Worm (Caenorhabditis elegans) whole organism, L4 larva: Measurements from ENCODE around the gene F55A11.1.

Experiments
- T20F7.1 ChIP-seq: fragments of 200-800 bp; sonication (Bioruptor generic); optimal IDR thresholded peaks from 2 replicates; lab custom pipeline; 2018; ENCODE audit warnings: mild to moderate bottlenecking, missing genetic modification characterization, missing compliant biosample characterization
- T26A8.4 ChIP-seq: fragments of 200-800 bp; sonication (Bioruptor generic); IDR thresholded peaks from 2 replicates; pipeline ENCODE4 v1.3.6; 2022; ENCODE audit warnings: missing genetic modification characterization, missing compliant biosample characterization
- ZK337.2 ChIP-seq: fragments of 200-800 bp; sonication (Bioruptor generic); IDR thresholded peaks from 2 replicates; pipeline ENCODE4 v1.3.6; 2022; ENCODE audit warnings: missing genetic modification reagents, missing genetic modification characterization, missing compliant biosample characterization
- aha-1 ChIP-seq: fragments of 150-350 bp; peaks from one replicate; lab custom pipeline; 2014; ENCODE audit warnings: missing biosample characterization, missing genetic modification characterization
- arid-1 ChIP-seq: fragments of 200-800 bp; sonication (Bioruptor generic); conservative IDR thresholded peaks from 2 replicates; pipeline ENCODE4 v1.3.6; 2022; ENCODE audit warnings: missing genetic modification reagents, missing genetic modification characterization, missing compliant biosample characterization
- ceh-32 ChIP-seq: sonication (generic microtip); optimal IDR thresholded peaks from 2 replicates; lab custom pipeline; 2016; ENCODE audit warnings: mild to moderate bottlenecking, missing genetic modification characterization, missing compliant biosample characterization; ENCODE audit not compliant: poor library complexity
- ceh-44 ChIP-seq: fragments of 200-800 bp; sonication (Bioruptor generic); IDR thresholded peaks from 2 replicates; pipeline ENCODE4 v1.3.6; 2022; ENCODE audit warnings: missing genetic modification reagents, missing genetic modification characterization, missing compliant biosample characterization
- ceh-82 ChIP-seq: sonication (generic microtip); optimal IDR thresholded peaks from 2 replicates; lab custom pipeline; 2017; ENCODE audit warnings: missing biosample characterization, missing genetic modification characterization
- ces-1 ChIP-seq: fragments of 150-350 bp; sonication (generic microtip); optimal IDR thresholded peaks from 4 replicates; lab custom pipeline; 2014; ENCODE audit warnings: missing biosample characterization, missing genetic modification reagents, missing genetic modification characterization
- ctbp-1 ChIP-seq: fragments of 200-800 bp; sonication (Bioruptor generic); IDR thresholded peaks from 2 replicates; pipeline ENCODE4 v1.3.6; 2022; ENCODE audit warnings: missing genetic modification reagents, missing genetic modification characterization, missing compliant biosample characterization
- daf-12 ChIP-seq: fragments of 150-350 bp; optimal IDR thresholded peaks from 2 replicates; lab custom pipeline; 2014; ENCODE audit warnings: missing biosample characterization, missing genetic modification reagents, missing genetic modification characterization
- dmd-6 ChIP-seq: fragments of 200-800 bp; sonication (Bioruptor generic); IDR thresholded peaks from 2 replicates; pipeline ENCODE4 v1.3.6; 2022; ENCODE audit warnings: missing genetic modification reagents, missing genetic modification characterization, missing compliant biosample characterization
- dmd-8 ChIP-seq: fragments of 200-800 bp; sonication (Bioruptor generic); IDR thresholded peaks from 2 replicates; pipeline ENCODE4 v1.3.6; 2022; ENCODE audit warnings: missing genetic modification characterization, missing compliant biosample characterization
- dpl-1 ChIP-seq: fragments of 150-350 bp; optimal IDR thresholded peaks from 2 replicates; lab custom pipeline; 2014; ENCODE audit warnings: missing biosample characterization, missing genetic modification reagents, missing genetic modification characterization
- dve-1 ChIP-seq: sonication (generic microtip); optimal IDR thresholded peaks from 2 replicates; lab custom pipeline; 2017; ENCODE audit warnings: antibody characterized with exemption, mild to moderate bottlenecking, missing genetic modification characterization, missing compliant biosample characterization; ENCODE audit not compliant: insufficient read depth
- gei-8 ChIP-seq: fragments of 200-800 bp; sonication (Bioruptor generic); optimal IDR thresholded peaks from 2 replicates; lab custom pipeline; 2018; ENCODE audit warnings: mild to moderate bottlenecking, missing genetic modification characterization, missing compliant biosample characterization
- hlh-11 ChIP-seq: fragments of 200-800 bp; sonication (Bioruptor generic); optimal IDR thresholded peaks from 2 replicates; lab custom pipeline; 2018; ENCODE audit warnings: mild to moderate bottlenecking, missing genetic modification characterization, missing compliant biosample characterization
- hlh-30 ChIP-seq: sonication (generic microtip); optimal IDR thresholded peaks from 2 replicates; lab custom pipeline; 2017; ENCODE audit warnings: antibody characterized with exemption, mild to moderate bottlenecking, missing genetic modification characterization, missing compliant biosample characterization; ENCODE audit not compliant: insufficient read depth
- hmg-1.1 ChIP-seq: fragments of 200-800 bp; sonication (Bioruptor generic); IDR thresholded peaks from 2 replicates; pipeline ENCODE4 v1.3.6; 2022; ENCODE audit warnings: missing genetic modification reagents, missing genetic modification characterization, missing compliant biosample characterization
- lin-1 ChIP-seq: fragments of 200-800 bp; sonication (Bioruptor generic); IDR thresholded peaks from 2 replicates; pipeline ENCODE4 v1.3.6; 2022; ENCODE audit warnings: missing genetic modification reagents, missing genetic modification characterization, missing compliant biosample characterization
- lir-3 ChIP-seq: sonication (generic microtip); optimal IDR thresholded peaks from 2 replicates; lab custom pipeline; 2016; ENCODE audit warnings: mild to moderate bottlenecking, missing genetic modification characterization, missing compliant biosample characterization
- lsy-2 ChIP-seq, 2 experiments: fragments of 150-350 bp in 1 of 2; sonication (generic microtip) in 1 of 2; optimal IDR thresholded peaks; 2 replicates each; lab custom pipeline; 2014 to 2017; ENCODE audit warnings: missing biosample characterization in 2 of 2, missing genetic modification characterization in 2 of 2
- mdl-1 ChIP-seq, 2 experiments: fragments of 150-350 bp in 1 of 2; sonication (generic microtip) in 1 of 2; optimal IDR thresholded peaks; 2 replicates each; lab custom pipeline; 2014 to 2017; ENCODE audit warnings: missing biosample characterization in 2 of 2, missing genetic modification characterization in 2 of 2
- mdt-29 ChIP-seq: fragments of 200-800 bp; sonication (Bioruptor generic); IDR thresholded peaks from 2 replicates; pipeline ENCODE4 v1.3.6; 2022; ENCODE audit warnings: missing genetic modification reagents, missing genetic modification characterization, missing compliant biosample characterization
- mxl-2 ChIP-seq: fragments of 200-800 bp; sonication (Bioruptor generic); conservative IDR thresholded peaks from 2 replicates; pipeline ENCODE4 v1.3.6; 2022; ENCODE audit warnings: missing genetic modification reagents, missing genetic modification characterization, missing compliant biosample characterization
- mxl-3 ChIP-seq: fragments of 200-800 bp; sonication (Bioruptor generic); optimal IDR thresholded peaks from 2 replicates; lab custom pipeline; 2018; ENCODE audit warnings: mild to moderate bottlenecking, missing genetic modification characterization, missing compliant biosample characterization
- nhr-10 ChIP-seq: fragments of 150-350 bp; optimal IDR thresholded peaks from 2 replicates; lab custom pipeline; 2014; ENCODE audit warnings: missing biosample characterization, missing genetic modification characterization
- nhr-237 ChIP-seq: sonication (generic microtip); optimal IDR thresholded peaks from 2 replicates; lab custom pipeline; 2017; ENCODE audit warnings: missing biosample characterization, missing genetic modification characterization
- nhr-28 ChIP-seq: fragments of 150-350 bp; optimal IDR thresholded peaks from 2 replicates; lab custom pipeline; 2014; ENCODE audit warnings: missing biosample characterization, missing genetic modification characterization
- nhr-42 ChIP-seq: fragments of 200-800 bp; sonication (Bioruptor generic); IDR thresholded peaks from 2 replicates; pipeline ENCODE4 v1.3.6; 2022; ENCODE audit warnings: missing genetic modification characterization, missing compliant biosample characterization
- nhr-48 ChIP-seq: sonication (generic microtip); optimal IDR thresholded peaks from 2 replicates; lab custom pipeline; 2016; ENCODE audit warnings: mild to moderate bottlenecking, missing genetic modification characterization, missing compliant biosample characterization
- nhr-76 ChIP-seq: fragments of 150-350 bp; optimal IDR thresholded peaks from 2 replicates; lab custom pipeline; 2014; ENCODE audit warnings: missing biosample characterization, missing genetic modification characterization
- nhr-77 ChIP-seq: fragments of 150-350 bp; optimal IDR thresholded peaks from 2 replicates; lab custom pipeline; 2014; ENCODE audit warnings: missing biosample characterization, missing genetic modification characterization
- sdz-12 ChIP-seq: fragments of 200-800 bp; sonication (Bioruptor generic); optimal IDR thresholded peaks from 2 replicates; lab custom pipeline; 2018; ENCODE audit warnings: mild to moderate bottlenecking, missing genetic modification characterization, missing compliant biosample characterization
- set-16 ChIP-seq: fragments of 200-800 bp; sonication (Bioruptor generic); IDR thresholded peaks from 2 replicates; pipeline ENCODE4 v1.3.6; 2022; ENCODE audit warnings: missing genetic modification reagents, missing genetic modification characterization, missing compliant biosample characterization
- skn-1 ChIP-seq: fragments of 150-350 bp; optimal IDR thresholded peaks from 2 replicates; lab custom pipeline; 2014; ENCODE audit warnings: missing biosample characterization, missing genetic modification characterization
- spr-3 ChIP-seq: fragments of 200-800 bp; sonication (Bioruptor generic); optimal IDR thresholded peaks from 2 replicates; lab custom pipeline; 2018; ENCODE audit warnings: mild to moderate bottlenecking, missing genetic modification characterization, missing compliant biosample characterization
- unc-62 ChIP-seq, 3 experiments: fragments of 150-350 bp in 1 of 3; sonication (generic microtip); optimal IDR thresholded peaks in 2 of 3; peaks in 1 of 3; 1 replicate in 1 of 3; 2 replicates in 2 of 3; lab custom pipeline; 2014 to 2017; ENCODE audit warnings: missing biosample characterization in 3 of 3, missing genetic modification characterization in 3 of 3, missing genetic modification reagents in 3 of 3, missing genotype in 1 of 3
- vab-7 ChIP-seq: fragments of 200-800 bp; sonication (Bioruptor generic); IDR thresholded peaks from 2 replicates; pipeline ENCODE4 v1.3.6; 2022; ENCODE audit warnings: missing genetic modification reagents, missing genetic modification characterization, missing compliant biosample characterization
- zfp-2 ChIP-seq: sonication (generic microtip); optimal IDR thresholded peaks from 2 replicates; lab custom pipeline; 2016; ENCODE audit warnings: mild to moderate bottlenecking, missing genetic modification characterization, missing compliant biosample characterization
- zip-11 ChIP-seq: fragments of 200-800 bp; sonication (Bioruptor generic); IDR thresholded peaks from 2 replicates; pipeline ENCODE4 v1.3.6; 2022; ENCODE audit warnings: missing genetic modification characterization, missing compliant biosample characterization
- zip-2 ChIP-seq: fragments of 150-350 bp; optimal IDR thresholded peaks from 2 replicates; lab custom pipeline; 2014; ENCODE audit warnings: missing biosample characterization, missing genetic modification characterization

Gene F55A11.1

ce11 chrV:11751480-11751879, 12.7 kb downstream of the F55A11.1 start:
- TF ChIP-seq hmg-1.1 (GFP tag; lab: Robert Waterston, UW) (no peak), set-16 (no peak), lin-1 (GFP tag; lab: Robert Waterston, UW) (no peak), dve-1 (tag; lab: Kevin White, UChicago) (no peak), unc-62 (GFP tag; optimal IDR thresholded peaks at IDR 0.05 in 1 of 2; lab: Kevin White, UChicago) (no peak), unc-62 (tag; optimal IDR thresholded peaks at IDR 0.05; lab: Kevin White, UChicago) (no peak), ceh-82 (no peak), dpl-1 (GFP tag; lab: Kevin White, UChicago) (no peak), nhr-237 (tag; lab: Kevin White, UChicago) (no peak), mxl-2 (no peak), zfp-2 (tag; lab: Kevin White, UChicago) (no peak), spr-3 (GFP tag; lab: Kevin White, UChicago) (no peak), mdt-29 (GFP tag; lab: Robert Waterston, UW) (no peak), ctbp-1 (GFP tag; lab: Robert Waterston, UW) (no peak), nhr-48 (tag; lab: Kevin White, UChicago) (no peak), skn-1 (no peak), ceh-44 (GFP tag; lab: Robert Waterston, UW) (no peak), ces-1 (GFP tag; lab: Kevin White, UChicago) (no peak)

ce11 chrV:11741078-11741477, 23.1 kb downstream of the F55A11.1 start:
- TF ChIP-seq nhr-237 (tag; lab: Kevin White, UChicago): no peak
- no peak for TF ChIP-seq ZK337.2 (GFP tag; lab: Robert Waterston, UW)
- peak; percentile 32 for TF ChIP-seq aha-1 (tag; lab: Kevin White, UChicago)

- TF ChIP-seq nhr-28 (tag; lab: Kevin White, UChicago): peak; percentile 75
- TF ChIP-seq mxl-3 (GFP tag; lab: Kevin White, UChicago): peak; percentile 58
- no peak for TF ChIP-seq daf-12 (tag; lab: Kevin White, UChicago)
- no peak for TF ChIP-seq T20F7.1 (GFP tag; lab: Kevin White, UChicago)
- TF ChIP-seq sdz-12 (GFP tag; lab: Kevin White, UChicago): no peak
- TF ChIP-seq ceh-32 (tag; lab: Kevin White, UChicago): no peak
- TF ChIP-seq T26A8.4 (GFP tag; lab: Robert Waterston, UW): no peak
- TF ChIP-seq nhr-48 (tag; lab: Kevin White, UChicago): peak; percentile 55
- TF ChIP-seq hlh-30: peak; percentile 0
- no peak for TF ChIP-seq dmd-8 (GFP tag; lab: Robert Waterston, UW)
- TF ChIP-seq aha-1 (tag; lab: Kevin White, UChicago): peak; percentile 57
- TF ChIP-seq hlh-11 (tag; lab: Kevin White, UChicago): peak; percentile 36
- TF ChIP-seq lir-3: no peak
- TF ChIP-seq gei-8 (GFP tag; lab: Kevin White, UChicago): no peak
- peak in 1 of 2 experiments; percentile 60 for TF ChIP-seq mdl-1 (tag; optimal IDR thresholded peaks at IDR 0.05; lab: Kevin White, UChicago)
- TF ChIP-seq dmd-6: no peak
Observed at ce11 chrV:11739820-11740219, 24.4 kb downstream of the F55A11.1 start, which contains the start of gene T04F3.1. TSS of gene T04F3.1 (plus strand) at chrV:11740065.

ce11 chrV:11737333-11737732, 26.9 kb downstream of the F55A11.1 start:
- TF ChIP-seq vab-7 (GFP tag; lab: Robert Waterston, UW) (no peak), lsy-2 (tag; optimal IDR thresholded peaks at IDR 0.05; lab: Kevin White, UChicago) (no peak), ceh-32 (tag; lab: Kevin White, UChicago) (no peak), nhr-76 (tag; lab: Kevin White, UChicago) (no peak), nhr-77 (no peak), nhr-10 (tag; lab: Kevin White, UChicago) (no peak), ces-1 (GFP tag; lab: Kevin White, UChicago) (no peak), sdz-12 (GFP tag; lab: Kevin White, UChicago) (no peak), nhr-42 (GFP tag; lab: Robert Waterston, UW) (no peak), arid-1 (GFP tag; lab: Robert Waterston, UW) (no peak), zip-2 (no peak), mdl-1 (tag; optimal IDR thresholded peaks at IDR 0.05; lab: Kevin White, UChicago) (no peak), set-16 (no peak), spr-3 (GFP tag; lab: Kevin White, UChicago) (no peak), zip-11 (GFP tag; lab: Robert Waterston, UW) (no peak)
